Fruit fly (Drosophila melanogaster): ENCODE results near the gene jp.

jp gene

DNA sequence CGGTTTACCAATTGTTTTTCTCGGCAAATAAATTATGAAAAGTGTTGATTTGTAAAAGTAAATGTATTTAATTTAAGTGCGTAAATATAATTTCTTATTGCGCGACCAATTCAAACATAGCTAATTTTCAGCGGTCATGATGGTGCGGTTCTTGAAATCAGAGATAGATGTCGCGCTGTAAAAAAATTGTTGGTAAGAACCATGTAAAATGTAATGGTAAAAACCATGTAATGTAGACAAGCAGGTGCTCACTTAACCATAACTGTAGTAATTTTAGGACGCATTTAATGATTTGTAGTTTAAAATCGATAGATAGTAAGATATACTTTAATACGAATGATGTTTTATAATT, 46.1 kb upstream of the jp start (continued):
- TF ChIP-seq mam (GFP tag; optimal IDR thresholded peaks at IDR 0.05), result peak; percentile 4
- no peak for TF ChIP-seq CkIIα-i1 (GFP tag; IDR thresholded peaks at IDR 0.05)
- peak; percentile 78 for TF ChIP-seq E2f2 (GFP tag; IDR thresholded peaks at IDR 0.05)
- 0 out of 2 replicates have a peak, but pooled peaks have one; percentile 0 for TF ChIP-seq unc-4 (GFP tag; IDR thresholded peaks at IDR 0.05; ENCODE audit: partially characterized antibody)
- TF ChIP-seq lov (optimal IDR thresholded peaks at IDR 0.05), result no peak
- no peak for TF ChIP-seq lov (GFP tag; IDR thresholded peaks at IDR 0.05)
- no peak for TF ChIP-seq Abd-B (GFP tag; optimal IDR thresholded peaks at IDR 0.05)
- no peak for TF ChIP-seq C15 (GFP tag; IDR thresholded peaks at IDR 0.05)
- TF ChIP-seq Max (GFP tag; optimal IDR thresholded peaks at IDR 0.05), result no peak
- peak; percentile 70 for TF ChIP-seq hkb (optimal IDR thresholded peaks at IDR 0.05)
- no peak for TF ChIP-seq hkb (GFP tag; IDR thresholded peaks at IDR 0.05)
- no peak for TF ChIP-seq dpn (GFP tag; optimal IDR thresholded peaks at IDR 0.05)
- TF ChIP-seq pan (optimal IDR thresholded peaks at IDR 0.05), result no peak
- TF ChIP-seq pan (GFP tag; optimal IDR thresholded peaks at IDR 0.05 in 1 of 2, IDR thresholded peaks at IDR 0.05 in 1 of 2), result no peak
- TF ChIP-seq CG8478 (optimal IDR thresholded peaks at IDR 0.05), result peak; percentile 80
- no peak for TF ChIP-seq Stat92E (GFP tag; optimal IDR thresholded peaks at IDR 0.05)
- TF ChIP-seq sima (GFP tag; optimal IDR thresholded peaks at IDR 0.05), result no peak
- no peak for TF ChIP-seq CG14667 (GFP tag; IDR thresholded peaks at IDR 0.05)
- no peak for TF ChIP-seq pfk (GFP tag; optimal IDR thresholded peaks at IDR 0.05)
- TF ChIP-seq fd102C (GFP tag; optimal IDR thresholded peaks at IDR 0.05), result no peak

DNA sequence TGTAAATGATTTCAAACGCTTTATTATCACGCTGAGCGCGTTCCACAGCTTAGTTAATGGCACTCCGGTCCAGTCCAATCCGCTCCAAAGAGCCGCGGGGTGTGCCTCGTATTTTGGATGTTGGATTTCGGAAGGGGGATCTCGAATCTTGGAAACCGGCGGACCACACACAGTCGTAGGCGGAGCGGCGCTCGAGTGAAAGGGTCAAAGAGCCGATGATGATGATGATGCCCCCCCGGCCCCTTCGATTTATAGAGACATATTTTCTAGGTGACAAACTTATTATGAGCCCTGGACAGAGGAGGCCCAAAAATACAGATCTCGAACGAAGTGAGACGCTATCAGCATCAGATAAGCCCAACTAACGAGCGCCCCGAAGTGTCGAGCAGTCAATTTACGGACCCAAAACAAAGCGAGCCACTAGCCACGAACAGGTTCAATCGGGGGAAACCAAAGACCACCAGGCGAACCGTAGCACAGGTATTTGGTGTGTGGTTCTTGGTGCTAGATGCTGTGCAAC, 42.8 kb upstream of the jp start:
- TF ChIP-seq Abd-B (GFP tag; optimal IDR thresholded peaks at IDR 0.05) (peak; percentile 7), z (GFP tag; IDR thresholded peaks at IDR 0.05) (0 out of 3 replicates have a peak, but pooled peaks have one; percentile 51), Hr78 (GFP tag; optimal IDR thresholded peaks at IDR 0.05) (peak in 1 of 2 experiments; percentile 76), Hand (GFP tag; optimal IDR thresholded peaks at IDR 0.05) (no peak), oc (tag; optimal IDR thresholded peaks at IDR 0.05) (peak; percentile 60), Awh (GFP tag; IDR thresholded peaks at IDR 0.05) (0 out of 2 replicates have a peak, but pooled peaks have one; percentile 5), sr (GFP tag; IDR thresholded peaks at IDR 0.05) (0 out of 3 replicates have a peak, but pooled peaks have one; percentile 41), grn (GFP tag; optimal IDR thresholded peaks at IDR 0.05) (peak; percentile 86), pzg (GFP tag; optimal IDR thresholded peaks at IDR 0.05) (no peak), CrebB (tag; optimal IDR thresholded peaks at IDR 0.05) (no peak), hbn (GFP tag; IDR thresholded peaks at IDR 0.05; ENCODE audit: partially characterized antibody) (no peak), kni (GFP tag; optimal IDR thresholded peaks at IDR 0.05) (peak; percentile 76), CG4360 (GFP tag; IDR thresholded peaks at IDR 0.05) (peak; percentile 23; the same call in 1 of the 2 replicates), ac (GFP tag; optimal IDR thresholded peaks at IDR 0.05) (no peak), CG10462 (GFP tag; optimal IDR thresholded peaks at IDR 0.05) (no peak), Spps (tag; optimal IDR thresholded peaks at IDR 0.05) (no peak), Stat92E (GFP tag; optimal IDR thresholded peaks at IDR 0.05) (peak in 1 of 3 experiments; percentile 28), Nf-YA (GFP tag; IDR thresholded peaks at IDR 0.05) (no peak), vvl (GFP tag; IDR thresholded peaks at IDR 0.05) (0 out of 2 replicates have a peak, but pooled peaks have one; percentile 13), cato (GFP tag; optimal IDR thresholded peaks at IDR 0.05; ENCODE audit: borderline replicate concordance) (no peak), crol (GFP tag; IDR thresholded peaks at IDR 0.05) (peak; percentile 48; the same call in 1 of the 2 replicates), abd-A (tag; optimal IDR thresholded peaks at IDR 0.05) (peak; percentile 73), CG11456 (GFP tag; IDR thresholded peaks at IDR 0.05) (0 out of 3 replicates have a peak, but pooled peaks have one; percentile 20), Deaf1 (tag; optimal IDR thresholded peaks at IDR 0.05) (peak; percentile 33), Med (GFP tag) (peak; percentile 37), sd (tag; optimal IDR thresholded peaks at IDR 0.05) (peak; percentile 6), CG2889 (GFP tag; IDR thresholded peaks at IDR 0.05) (no peak)

Measured in whole organism, embryonic.